Fruit fly (Drosophila melanogaster) whole organism, embryonic: ENCODE measurements around the gene CG16953.

Source experiments
- Aef1 ChIP-seq: fragments of 200-800 bp; sonication (Bioruptor generic); IDR thresholded peaks from 3 replicates; pipeline ENCODE4 v1.3.6; 2022; ENCODE audit warnings: missing biosample characterization, missing genetic modification characterization
- B-H1 ChIP-seq: fragments of 200-800 bp; sonication (Bioruptor generic); IDR thresholded peaks from 3 replicates; pipeline ENCODE4 v1.3.6; 2022; ENCODE audit warnings: missing biosample characterization, missing genetic modification characterization
- BEAF-32 ChIP-seq: fragments of 200-800 bp; sonication (Bioruptor generic); optimal IDR thresholded peaks from 3 replicates; lab custom pipeline; 2017; ENCODE audit warnings: missing biosample characterization, missing genetic modification characterization, mild to moderate bottlenecking, moderate library complexity, missing genetic modification reagents
- CG10462 ChIP-seq: fragments of 200-800 bp; sonication (Bioruptor generic); optimal IDR thresholded peaks from 2 replicates; lab custom pipeline; 2016; ENCODE audit warnings: missing biosample characterization, missing genetic modification characterization
- CG11456 ChIP-seq: fragments of 200-800 bp; sonication (Bioruptor generic); IDR thresholded peaks from 3 replicates; pipeline ENCODE4 v1.3.6; 2022; ENCODE audit warnings: missing biosample characterization, missing genetic modification characterization
- CG12769 ChIP-seq: fragments of 200-800 bp; sonication (Bioruptor generic); optimal IDR thresholded peaks from 2 replicates; lab custom pipeline; 2019; ENCODE audit warnings: missing biosample characterization, mild to moderate bottlenecking, missing genetic modification characterization, moderate library complexity
- CG13287 ChIP-seq: fragments of 200-800 bp; sonication (Bioruptor generic); IDR thresholded peaks from 2 replicates; pipeline ENCODE4 v1.3.6; 2022; ENCODE audit warnings: missing biosample characterization, missing genetic modification characterization; ENCODE audit not compliant: partially characterized antibody
- CG13624 ChIP-seq: fragments of 200-800 bp; sonication (Bioruptor generic); optimal IDR thresholded peaks from 2 replicates; lab custom pipeline; 2016; ENCODE audit warnings: missing biosample characterization, missing genetic modification characterization
- CG14710 ChIP-seq: fragments of 200-800 bp; sonication (Bioruptor generic); optimal IDR thresholded peaks from 3 replicates; lab custom pipeline; 2019; ENCODE audit warnings: missing biosample characterization, mild to moderate bottlenecking, missing genetic modification characterization, moderate library complexity
- CG14965 ChIP-seq: fragments of 200-800 bp; sonication (Bioruptor generic); optimal IDR thresholded peaks from 2 replicates; lab custom pipeline; 2016; ENCODE audit warnings: missing biosample characterization, missing genetic modification characterization, borderline replicate concordance
- CG17186 ChIP-seq: fragments of 200-800 bp; sonication (Bioruptor generic); optimal IDR thresholded peaks from 3 replicates; lab custom pipeline; 2017; ENCODE audit warnings: missing biosample characterization, missing genetic modification reagents, missing genetic modification characterization
- CG31441 ChIP-seq: fragments of 200-800 bp; sonication (Bioruptor generic); IDR thresholded peaks from 2 replicates; pipeline ENCODE4 v1.3.6; 2022; ENCODE audit warnings: missing biosample characterization, missing genetic modification characterization
- CG3847 ChIP-seq: fragments of 200-800 bp; sonication (Bioruptor generic); IDR thresholded peaks from 2 replicates; pipeline ENCODE4 v1.3.6; 2022; ENCODE audit warnings: missing biosample characterization, missing genetic modification characterization
- CG4360 ChIP-seq: fragments of 200-800 bp; sonication (Bioruptor generic); IDR thresholded peaks from 2 replicates; pipeline ENCODE4 v1.3.6; 2022; ENCODE audit warnings: missing biosample characterization, missing genetic modification characterization
- CG4404 ChIP-seq: fragments of 200-800 bp; sonication (Bioruptor generic); IDR thresholded peaks from 2 replicates; pipeline ENCODE4 v1.3.6; 2022; ENCODE audit warnings: missing biosample characterization, missing genetic modification characterization
- CG4707 ChIP-seq: fragments of 200-800 bp; sonication (Bioruptor generic); optimal IDR thresholded peaks from 2 replicates; lab custom pipeline; 2018; ENCODE audit warnings: missing biosample characterization, mild to moderate bottlenecking, missing genetic modification characterization, moderate library complexity
- CG6813 ChIP-seq: fragments of 200-800 bp; sonication (Bioruptor generic); optimal IDR thresholded peaks from 2 replicates; lab custom pipeline; 2017; ENCODE audit warnings: missing biosample characterization, missing genetic modification characterization, mild to moderate bottlenecking, moderate library complexity, missing genetic modification reagents
- CG9797 ChIP-seq: fragments of 200-800 bp; sonication (Bioruptor generic); optimal IDR thresholded peaks from 3 replicates; lab custom pipeline; 2018; ENCODE audit warnings: missing biosample characterization, mild to moderate bottlenecking, missing genetic modification characterization
- Dp ChIP-seq: fragments of 200-800 bp; sonication (Bioruptor generic); optimal IDR thresholded peaks from 2 replicates; lab custom pipeline; 2018; ENCODE audit warnings: missing biosample characterization, mild to moderate bottlenecking, missing genetic modification characterization, moderate library complexity
- Drgx ChIP-seq: fragments of 200-800 bp; sonication (Bioruptor generic); IDR thresholded peaks from 2 replicates; pipeline ENCODE4 v1.3.6; 2022; ENCODE audit warnings: missing biosample characterization, missing genetic modification characterization
- HmgD ChIP-seq: fragments of 200-800 bp; sonication (Bioruptor generic); optimal IDR thresholded peaks from 3 replicates; lab custom pipeline; 2016; ENCODE audit warnings: missing biosample characterization, missing genetic modification characterization
- Hr51 ChIP-seq, 2 experiments: fragments of 200-800 bp; sonication (Bioruptor generic); optimal IDR thresholded peaks; 2 replicates in 1 of 2; 3 replicates in 1 of 2; lab custom pipeline; 2016 to 2018; ENCODE audit warnings: missing biosample characterization in 2 of 2, missing genetic modification characterization in 2 of 2, mild to moderate bottlenecking in 1 of 2, moderate library complexity in 1 of 2
- Jarid2 ChIP-seq: fragments of 200-800 bp; sonication (Bioruptor generic); optimal IDR thresholded peaks from 3 replicates; lab custom pipeline; 2017; ENCODE audit warnings: mild to moderate bottlenecking, missing biosample characterization, missing genetic modification reagents, missing genetic modification characterization
- Kr ChIP-seq: fragments of 200-800 bp; sonication (Bioruptor generic); optimal IDR thresholded peaks from 2 replicates; lab custom pipeline; 2017; ENCODE audit warnings: missing biosample characterization, mild to moderate bottlenecking, missing genetic modification characterization
- MBD-R2 ChIP-seq: fragments of 200-800 bp; sonication (Bioruptor generic); IDR thresholded peaks from 2 replicates; pipeline ENCODE4 v1.3.6; 2022; ENCODE audit warnings: missing biosample characterization, missing genetic modification characterization
- MESR4 ChIP-seq: fragments of 200-800 bp; sonication (Bioruptor generic); optimal IDR thresholded peaks from 2 replicates; lab custom pipeline; 2018; ENCODE audit warnings: missing biosample characterization, mild to moderate bottlenecking, missing genetic modification characterization, moderate library complexity
- Med ChIP-seq: fragments of 200-800 bp; sonication (Bioruptor generic); peaks from one replicate; lab custom pipeline; 2016; ENCODE audit warnings: missing biosample characterization, missing genetic modification characterization, mild to moderate bottlenecking, inconsistent platforms, moderate library complexity
- Six4 ChIP-seq: fragments of 200-800 bp; sonication (Bioruptor generic); optimal IDR thresholded peaks from 2 replicates; lab custom pipeline; 2016; ENCODE audit warnings: missing biosample characterization, missing genetic modification characterization
- Vsx1 ChIP-seq: fragments of 200-800 bp; sonication (Bioruptor generic); optimal IDR thresholded peaks from 2 replicates; lab custom pipeline; 2017; ENCODE audit warnings: missing biosample characterization, mild to moderate bottlenecking, missing genetic modification characterization, missing genetic modification reagents
- cg ChIP-seq: fragments of 200-800 bp; sonication (Bioruptor generic); optimal IDR thresholded peaks from 3 replicates; lab custom pipeline; 2019; ENCODE audit warnings: missing biosample characterization, mild to moderate bottlenecking, missing genetic modification characterization, moderate library complexity
- crol ChIP-seq: fragments of 200-800 bp; sonication (Bioruptor generic); IDR thresholded peaks from 2 replicates; pipeline ENCODE4 v1.3.6; 2022; ENCODE audit warnings: missing biosample characterization, missing genetic modification characterization
- dmrt11E ChIP-seq: fragments of 200-800 bp; sonication (Bioruptor generic); optimal IDR thresholded peaks from 3 replicates; lab custom pipeline; 2018; ENCODE audit warnings: missing biosample characterization, mild to moderate bottlenecking, missing genetic modification characterization, moderate library complexity
- dmrt99B ChIP-seq: fragments of 200-800 bp; sonication (Bioruptor generic); optimal IDR thresholded peaks from 2 replicates; lab custom pipeline; 2018; ENCODE audit warnings: missing biosample characterization, mild to moderate bottlenecking, missing genetic modification characterization, moderate library complexity
- fu2 ChIP-seq: fragments of 200-800 bp; sonication (Bioruptor generic); optimal IDR thresholded peaks from 2 replicates; lab custom pipeline; 2016; ENCODE audit warnings: missing biosample characterization, missing genetic modification characterization
- mam ChIP-seq: fragments of 200-800 bp; sonication (Bioruptor generic); optimal IDR thresholded peaks from 3 replicates; lab custom pipeline; 2016; ENCODE audit warnings: missing biosample characterization, missing genetic modification characterization
- onecut ChIP-seq: fragments of 200-800 bp; sonication (Bioruptor generic); IDR thresholded peaks from 2 replicates; pipeline ENCODE4 v1.3.6; 2022; ENCODE audit warnings: missing biosample characterization, missing genetic modification characterization
- phol ChIP-seq: fragments of 200-800 bp; sonication (Bioruptor generic); optimal IDR thresholded peaks from 3 replicates; lab custom pipeline; 2018; ENCODE audit warnings: missing biosample characterization, mild to moderate bottlenecking, missing genetic modification characterization, moderate library complexity
- pnt ChIP-seq: fragments of 200-800 bp; sonication (Bioruptor generic); optimal IDR thresholded peaks from 3 replicates; lab custom pipeline; 2016; ENCODE audit warnings: missing biosample characterization, missing genetic modification characterization
- row ChIP-seq: fragments of 200-800 bp; sonication (Bioruptor generic); IDR thresholded peaks from 3 replicates; pipeline ENCODE4 v1.3.6; 2022; ENCODE audit warnings: missing biosample characterization, missing genetic modification characterization
- sim ChIP-seq: fragments of 200-800 bp; sonication (Bioruptor generic); IDR thresholded peaks from 2 replicates; pipeline ENCODE4 v1.3.6; 2022; ENCODE audit warnings: missing biosample characterization, missing genetic modification characterization
- sna ChIP-seq: fragments of 200-800 bp; sonication (Bioruptor generic); IDR thresholded peaks from 2 replicates; pipeline ENCODE4 v1.3.6; 2022; ENCODE audit warnings: missing biosample characterization, missing genetic modification characterization; ENCODE audit not compliant: partially characterized antibody
- sr ChIP-seq: fragments of 200-800 bp; sonication (Bioruptor generic); IDR thresholded peaks from 3 replicates; pipeline ENCODE4 v1.3.6; 2022; ENCODE audit warnings: missing biosample characterization, missing genetic modification characterization
- ssp ChIP-seq: fragments of 200-800 bp; sonication (Bioruptor generic); IDR thresholded peaks from 2 replicates; pipeline ENCODE4 v1.3.6; 2022; ENCODE audit warnings: missing biosample characterization, missing genetic modification characterization
- stwl ChIP-seq: fragments of 200-800 bp; sonication (Bioruptor generic); optimal IDR thresholded peaks from 3 replicates; lab custom pipeline; 2018; ENCODE audit warnings: missing biosample characterization, mild to moderate bottlenecking, missing genetic modification characterization, moderate library complexity
- sug ChIP-seq: fragments of 200-800 bp; optimal IDR thresholded peaks from 2 replicates; lab custom pipeline; 2019; ENCODE audit warnings: missing biosample characterization, mild to moderate bottlenecking, missing genetic modification characterization, moderate library complexity
- unc-4 ChIP-seq: fragments of 200-800 bp; sonication (Bioruptor generic); IDR thresholded peaks from 2 replicates; pipeline ENCODE4 v1.3.6; 2022; ENCODE audit warnings: missing biosample characterization, missing genetic modification characterization; ENCODE audit not compliant: partially characterized antibody
- vvl ChIP-seq: fragments of 200-800 bp; sonication (Bioruptor generic); IDR thresholded peaks from 2 replicates; pipeline ENCODE4 v1.3.6; 2022; ENCODE audit warnings: missing biosample characterization, missing genetic modification characterization
- wor ChIP-seq: fragments of 200-800 bp; sonication (Bioruptor generic); IDR thresholded peaks from 2 replicates; pipeline ENCODE4 v1.3.6; 2022; ENCODE audit warnings: missing biosample characterization, missing genetic modification characterization

Gene CG16953

dm6 chr3R:20563830-20564421 lies 21.7 kb downstream of the CG16953 start, which contains the start of gene CG10877 (continued):
- TF ChIP-seq HmgD = no peak
- TF ChIP-seq BEAF-32 (GFP tag; lab: Kevin White, UChicago) = no peak
- no peak for TF ChIP-seq fu2 (GFP tag; lab: Kevin White, UChicago)
- no peak for TF ChIP-seq Drgx (GFP tag; lab: Robert Waterston, UW)
- no peak for TF ChIP-seq onecut (GFP tag; lab: Robert Waterston, UW)
- TF ChIP-seq CG3847 = no peak
- TF ChIP-seq ssp (GFP tag; lab: Robert Waterston, UW) = no peak
- no peak for TF ChIP-seq unc-4 (GFP tag; lab: Robert Waterston, UW)
- TF ChIP-seq CG14710 (tag; lab: Kevin White, UChicago) = no peak
- peak; percentile 64 for TF ChIP-seq sug (tag; lab: Kevin White, UChicago)
- TF ChIP-seq dmrt11E = no peak
- TF ChIP-seq Kr (GFP tag; lab: Kevin White, UChicago) = no peak
- TF ChIP-seq CG31441 = no peak
- TF ChIP-seq CG13287 (GFP tag; lab: Robert Waterston, UW) = peak; percentile 20; the same call in 1 of the 2 replicates
- no peak for TF ChIP-seq CG17186 (GFP tag; lab: Kevin White, UChicago)
- TF ChIP-seq CG13624 = no peak
- TF ChIP-seq CG11456 (GFP tag; lab: Robert Waterston, UW) = no peak
- no peak for TF ChIP-seq dmrt99B
- TF ChIP-seq sim = no peak
- no peak for TF ChIP-seq pnt (GFP tag; lab: Kevin White, UChicago)
- no peak for TF ChIP-seq CG10462 (GFP tag; lab: Kevin White, UChicago)
- TF ChIP-seq Six4 = no peak
- peak; percentile 51 for TF ChIP-seq Jarid2 (GFP tag; lab: Kevin White, UChicago)
- TF ChIP-seq phol (tag; lab: Kevin White, UChicago) = no peak
- TF ChIP-seq, all 482 proteins: peak for 22

DNA sequence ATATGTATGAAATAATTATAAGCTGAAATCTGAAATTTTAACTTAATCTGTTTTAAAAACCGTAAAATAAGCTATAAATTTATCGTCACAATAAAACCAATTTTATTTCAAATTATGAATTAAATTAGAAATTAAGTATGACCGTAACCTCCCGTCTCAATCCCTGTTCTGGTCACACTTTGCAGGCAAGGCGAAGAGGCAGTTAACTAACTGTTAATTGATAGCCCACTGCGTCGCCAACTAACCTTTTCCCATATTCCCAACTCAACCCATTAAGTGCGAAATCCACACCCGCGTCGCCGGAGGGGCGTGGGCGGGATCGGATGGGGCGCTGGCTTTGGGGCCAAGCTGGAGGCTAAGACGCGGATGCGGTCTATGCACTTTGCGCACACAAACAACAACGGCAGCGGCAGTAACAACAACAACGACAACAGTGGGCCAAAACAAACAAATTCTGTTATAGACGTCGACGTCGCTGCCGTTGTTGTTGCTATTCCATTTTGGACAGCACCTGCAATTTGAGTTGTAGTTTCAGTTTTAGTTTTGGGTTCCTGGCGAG lies 24.9 kb downstream of the CG16953 start, which contains the start of gene CG5191:
TSS of gene CG5191 (plus strand) at position 198 of the 559 bp plus-strand sequence.
- TF ChIP-seq MBD-R2 (GFP tag; lab: Robert Waterston, UW) (peak; percentile 71), CG4707 (peak; percentile 97), sna (GFP tag; lab: Robert Waterston, UW) (peak; percentile 51; the same call in 1 of the 2 replicates), Dp (GFP tag; lab: Kevin White, UChicago) (no peak), wor (GFP tag; lab: Robert Waterston, UW) (0 out of 2 replicates have a peak, but pooled peaks have one; percentile 10), cg (GFP tag; lab: Kevin White, UChicago) (peak; percentile 12), CG14965 (GFP tag; lab: Kevin White, UChicago) (no peak), B-H1 (GFP tag; lab: Robert Waterston, UW) (0 out of 3 replicates have a peak, but pooled peaks have one; percentile 6), crol (peak; percentile 35; the same call in 1 of the 2 replicates), mam (GFP tag; lab: Kevin White, UChicago) (no peak), CG6813 (no peak), CG12769 (tag; lab: Kevin White, UChicago) (peak; percentile 12), stwl (tag; lab: Kevin White, UChicago) (peak; percentile 77), CG14710 (tag; lab: Kevin White, UChicago) (peak; percentile 1), sr (0 out of 3 replicates have a peak, but pooled peaks have one; percentile 7), vvl (GFP tag; lab: Robert Waterston, UW) (0 out of 2 replicates have a peak, but pooled peaks have one; percentile 2), Vsx1 (no peak), Hr51 (GFP tag; optimal IDR thresholded peaks at IDR 0.05; lab: Kevin White, UChicago) (peak in 1 of 2 experiments; percentile 12), CG4404 (no peak), MESR4 (peak; percentile 54), phol (tag; lab: Kevin White, UChicago) (peak; percentile 30), CG9797 (peak; percentile 29), CG4360 (peak; percentile 81), row (GFP tag; lab: Robert Waterston, UW) (peak; percentile 77), Med (GFP tag; lab: Kevin White, UChicago) (peak; percentile 4), Aef1 (GFP tag; lab: Robert Waterston, UW) (peak; percentile 42; the same call in 1 of the 3 replicates)
